Worm (Caenorhabditis elegans) whole organism, early embryonic: ENCODE data around the gene ZK1240.6.

Experiments
- B0310.2 ChIP-seq: sonication (generic microtip); optimal IDR thresholded peaks from 2 replicates; lab custom pipeline; 2016; ENCODE audit warnings: mild to moderate bottlenecking, missing genetic modification characterization, missing compliant biosample characterization
- F13C5.2 ChIP-seq: sonication (generic microtip); optimal IDR thresholded peaks from 2 replicates; lab custom pipeline; 2017; ENCODE audit warnings: mild to moderate bottlenecking, missing genetic modification characterization, inconsistent platforms, missing compliant biosample characterization
- aly-1 ChIP-seq: sonication (generic microtip); optimal IDR thresholded peaks from 2 replicates; lab custom pipeline; 2016; ENCODE audit warnings: missing genetic modification characterization, missing compliant biosample characterization
- ama-1 ChIP-seq: fragments of 150-350 bp; optimal IDR thresholded peaks from 2 replicates; lab custom pipeline; 2014
- ceh-13 ChIP-seq: fragments of 200-800 bp; sonication (Bioruptor generic); optimal IDR thresholded peaks from 2 replicates; lab custom pipeline; 2018; ENCODE audit warnings: mild to moderate bottlenecking, missing genetic modification characterization, missing compliant biosample characterization
- ceh-36 ChIP-seq: sonication (generic microtip); optimal IDR thresholded peaks from 2 replicates; lab custom pipeline; 2016; ENCODE audit warnings: missing genetic modification characterization, inconsistent platforms, missing compliant biosample characterization
- ets-7 ChIP-seq: sonication (generic microtip); optimal IDR thresholded peaks from 2 replicates; lab custom pipeline; 2016; ENCODE audit warnings: missing genotype, missing genetic modification characterization, missing compliant biosample characterization
- flt-1 ChIP-seq: fragments of 200-800 bp; sonication (Bioruptor generic); IDR thresholded peaks from 2 replicates; pipeline ENCODE4 v1.3.6; 2022; ENCODE audit warnings: missing genetic modification characterization, missing compliant biosample characterization
- hmbx-1 ChIP-seq: sonication (generic microtip); optimal IDR thresholded peaks from 2 replicates; lab custom pipeline; 2016; ENCODE audit warnings: mild to moderate bottlenecking, missing genetic modification characterization, missing compliant biosample characterization
- hmg-4 ChIP-seq: fragments of 200-800 bp; sonication (Bioruptor generic); optimal IDR thresholded peaks from 2 replicates; lab custom pipeline; 2018; ENCODE audit warnings: mild to moderate bottlenecking, missing genetic modification characterization, missing compliant biosample characterization
- hnd-1 ChIP-seq: sonication (generic microtip); optimal IDR thresholded peaks from 2 replicates; lab custom pipeline; 2016; ENCODE audit warnings: missing genetic modification characterization, missing compliant biosample characterization
- pes-1 ChIP-seq: fragments of 200-800 bp; sonication (Bioruptor generic); IDR thresholded peaks from 2 replicates; pipeline ENCODE4 v1.3.6; 2022; ENCODE audit warnings: missing genetic modification reagents, missing genetic modification characterization, missing compliant biosample characterization
- scrt-1 ChIP-seq: fragments of 200-800 bp; sonication (Bioruptor generic); IDR thresholded peaks from 2 replicates; pipeline ENCODE4 v1.3.6; 2022; ENCODE audit warnings: missing genetic modification characterization, missing compliant biosample characterization
- sea-1 ChIP-seq: fragments of 200-800 bp; sonication (Bioruptor generic); conservative IDR thresholded peaks from 2 replicates; pipeline ENCODE4 v1.3.6; 2022; ENCODE audit warnings: missing genetic modification characterization, missing compliant biosample characterization
- tbx-11 ChIP-seq: fragments of 200-800 bp; sonication (Bioruptor generic); IDR thresholded peaks from 2 replicates; pipeline ENCODE4 v1.3.6; 2022; ENCODE audit warnings: missing genetic modification characterization, missing compliant biosample characterization
- tbx-37 ChIP-seq: fragments of 200-800 bp; sonication (Bioruptor generic); conservative IDR thresholded peaks from 2 replicates; pipeline ENCODE4 v1.3.6; 2022; ENCODE audit warnings: missing genetic modification reagents, missing genetic modification characterization, missing compliant biosample characterization
- tra-4 ChIP-seq: sonication (generic microtip); optimal IDR thresholded peaks from 2 replicates; lab custom pipeline; 2017; ENCODE audit warnings: missing genetic modification characterization, missing compliant biosample characterization

ZK1240.6 gene

ce11 chrII:2306741-2307140 lies 16.0 kb downstream of the ZK1240.6 start, which contains the start of gene B0281.3:
Gene B0281.3, plus strand, starts transcription at chrII:2307041.
- TF ChIP-seq ceh-36 (no peak), B0310.2 (no peak), flt-1 (GFP tag; lab: Robert Waterston, UW) (no peak), ceh-13 (no peak), hmbx-1 (tag; lab: Kevin White, UChicago) (no peak), F13C5.2 (tag; lab: Kevin White, UChicago) (no peak)

ce11 chrII:2305507-2305906 lies 17.2 kb downstream of the ZK1240.6 start:
- TF ChIP-seq ceh-36 (no peak), aly-1 (tag; lab: Kevin White, UChicago) (no peak), hnd-1 (tag; lab: Kevin White, UChicago) (no peak), ets-7 (no peak)

DNA sequence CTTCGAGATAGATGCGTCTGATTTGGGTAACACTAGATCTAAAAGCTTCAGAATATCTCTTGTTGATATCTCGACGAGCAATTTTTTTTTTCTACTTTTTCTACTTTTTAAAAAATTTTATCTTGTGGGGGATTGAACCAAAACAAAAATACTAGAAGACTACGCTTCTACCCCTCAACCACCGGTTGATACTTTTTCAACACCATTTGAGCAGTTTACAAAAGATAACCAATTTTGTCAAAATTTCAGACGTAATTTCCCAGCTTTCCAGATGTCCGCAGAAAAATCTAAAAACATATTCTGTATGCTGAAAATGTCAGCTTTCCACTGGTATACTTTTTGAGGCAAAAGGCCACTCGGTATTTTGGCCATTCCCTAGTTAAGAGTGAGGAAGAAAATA lies 18.1 kb downstream of the ZK1240.6 start:
- no peak for TF ChIP-seq B0310.2
- no peak for TF ChIP-seq aly-1 (tag; lab: Kevin White, UChicago)
- TF ChIP-seq ets-7, result no peak

- TF ChIP-seq ceh-13, result no peak
These were observed 20.4 kb downstream of the ZK1240.6 start, which contains the start of gene B0281.6 for ce11 chrII:2302330-2302729. Gene B0281.6, minus strand, starts transcription at chrII:2302430.

- TF ChIP-seq ets-7 (no peak), tbx-11 (GFP tag; lab: Robert Waterston, UW) (no peak), ama-1 (lab: Kevin White, UChicago) (no peak), tbx-37 (no peak), sea-1 (no peak), flt-1 (GFP tag; lab: Robert Waterston, UW) (no peak), aly-1 (tag; lab: Kevin White, UChicago) (no peak), hmbx-1 (tag; lab: Kevin White, UChicago) (no peak), pes-1 (GFP tag; lab: Robert Waterston, UW) (no peak), B0310.2 (no peak)
These were observed 21.8 kb downstream of the ZK1240.6 start, which contains the start of gene B0281.5 for ce11 chrII:2300861-2301260. Gene B0281.5, minus strand, starts transcription at chrII:2300961.

DNA sequence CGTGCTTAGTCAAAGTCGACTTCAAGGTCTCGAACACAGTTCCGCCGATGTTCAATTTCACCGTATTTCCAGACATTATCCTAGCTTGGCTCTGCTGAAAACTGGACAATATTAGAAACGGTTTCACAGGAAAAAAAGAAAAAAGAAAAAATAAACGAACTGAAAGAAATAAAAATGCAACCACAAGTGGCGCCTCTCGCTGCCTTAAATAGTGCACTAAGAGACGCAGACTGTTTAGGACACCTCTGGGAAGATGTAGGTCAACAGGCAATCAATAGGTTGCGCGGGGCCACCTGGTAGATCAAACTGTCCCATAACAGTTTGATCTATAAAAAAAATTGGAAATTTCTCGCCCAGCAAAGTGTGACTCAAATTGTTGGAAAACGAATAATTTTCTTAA lies 24.0 kb downstream of the ZK1240.6 start, which contains the start of gene B0281.4:
Gene B0281.4, minus strand, starts transcription at position 101 of the 400 bp plus-strand sequence.
- no peak for TF ChIP-seq ama-1 (lab: Kevin White, UChicago)
- TF ChIP-seq scrt-1, result no peak
- no peak for TF ChIP-seq hmbx-1 (tag; lab: Kevin White, UChicago)
- TF ChIP-seq B0310.2, result no peak
- TF ChIP-seq ceh-13, result no peak
- TF ChIP-seq tbx-11 (GFP tag; lab: Robert Waterston, UW), result no peak
- no peak for TF ChIP-seq ceh-36
- TF ChIP-seq tra-4 (tag; lab: Kevin White, UChicago), result no peak

DNA sequence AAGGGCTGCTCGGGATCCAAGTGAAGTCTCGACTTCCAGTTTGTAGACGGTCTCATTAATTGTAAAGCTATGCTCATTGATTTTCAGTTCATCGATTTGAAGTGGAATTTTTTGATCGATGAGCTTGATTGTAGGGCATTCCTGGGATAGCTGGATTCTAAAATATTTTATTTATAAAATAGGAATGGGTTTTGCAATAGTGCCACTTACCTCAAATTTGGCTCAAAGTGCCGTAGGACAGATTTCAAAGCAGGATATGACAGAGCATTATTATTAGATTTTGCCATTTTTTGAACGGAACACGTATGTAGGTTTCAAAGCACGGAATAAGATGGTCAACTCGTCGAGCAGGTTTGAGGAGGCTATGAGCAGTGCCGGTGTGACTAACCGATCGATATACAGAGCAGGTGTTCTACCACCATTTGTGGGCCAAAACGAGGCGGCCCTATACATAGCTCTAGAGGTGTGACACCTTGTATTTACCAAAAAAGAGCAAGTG lies 26.8 kb downstream of the ZK1240.6 start, which contains the start of gene fbxc-25:
Gene fbxc-25, minus strand, starts transcription at position 449 of the 499 bp plus-strand sequence.
- no peak for TF ChIP-seq hmg-4 (GFP tag; lab: Kevin White, UChicago)
- no peak for TF ChIP-seq B0310.2
- no peak for TF ChIP-seq hmbx-1 (tag; lab: Kevin White, UChicago)
- no peak for TF ChIP-seq tbx-37
- TF ChIP-seq ceh-13, result no peak
- no peak for TF ChIP-seq ama-1 (lab: Kevin White, UChicago)
- no peak for TF ChIP-seq tbx-11 (GFP tag; lab: Robert Waterston, UW)
- no peak for TF ChIP-seq F13C5.2 (tag; lab: Kevin White, UChicago)
- TF ChIP-seq tra-4 (tag; lab: Kevin White, UChicago), result no peak
- no peak for TF ChIP-seq pes-1 (GFP tag; lab: Robert Waterston, UW)

DNA sequence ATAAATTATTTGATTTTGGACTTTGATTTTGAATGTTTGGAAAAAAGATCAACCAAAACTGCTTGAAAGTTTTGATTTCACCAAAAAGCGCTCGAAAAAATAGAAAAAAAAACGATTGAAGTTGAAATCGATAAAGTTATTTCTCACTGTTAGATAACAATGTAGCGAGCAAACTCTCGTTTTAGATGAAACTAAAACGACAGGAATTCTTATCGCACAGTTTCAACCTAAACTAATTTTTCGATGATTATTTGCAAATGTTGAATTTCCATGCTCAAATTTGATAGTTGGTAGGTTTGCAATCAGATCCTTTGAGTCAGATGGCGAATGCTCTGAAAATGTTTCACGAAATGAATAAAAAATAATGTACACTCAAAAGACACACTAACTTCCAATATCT lies 30.2 kb downstream of the ZK1240.6 start:
- no peak for TF ChIP-seq ama-1 (lab: Kevin White, UChicago)
- no peak for TF ChIP-seq hmbx-1 (tag; lab: Kevin White, UChicago)
- TF ChIP-seq aly-1 (tag; lab: Kevin White, UChicago), result no peak

DNA sequence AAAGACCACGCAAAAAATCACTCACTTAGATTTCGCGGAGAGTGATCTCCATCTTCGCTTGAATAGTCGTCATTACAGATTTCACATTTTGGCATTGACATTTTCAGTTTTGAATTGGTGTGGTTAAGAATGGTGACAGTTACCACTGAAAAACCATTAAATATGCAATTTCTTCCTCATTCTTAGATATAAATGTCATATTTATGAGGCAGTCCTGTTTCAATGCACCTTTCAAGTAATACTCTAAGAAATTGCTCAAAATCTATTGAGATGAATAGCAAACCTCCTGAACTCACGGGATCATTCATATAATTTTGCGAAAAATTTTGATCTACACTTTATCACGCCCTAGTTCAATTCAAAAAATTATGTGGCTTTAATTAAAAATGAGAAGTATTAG lies 30.7 kb downstream of the ZK1240.6 start, which contains the start of gene K09F6.7:
Gene K09F6.7, minus strand, starts transcription at position 101 of the 400 bp plus-strand sequence.
- TF ChIP-seq hmbx-1 (tag; lab: Kevin White, UChicago) (no peak), aly-1 (tag; lab: Kevin White, UChicago) (no peak), sea-1 (no peak), hmg-4 (GFP tag; lab: Kevin White, UChicago) (no peak), B0310.2 (no peak), pes-1 (GFP tag; lab: Robert Waterston, UW) (no peak), hnd-1 (tag; lab: Kevin White, UChicago) (no peak), tra-4 (tag; lab: Kevin White, UChicago) (no peak), ceh-36 (no peak)

DNA sequence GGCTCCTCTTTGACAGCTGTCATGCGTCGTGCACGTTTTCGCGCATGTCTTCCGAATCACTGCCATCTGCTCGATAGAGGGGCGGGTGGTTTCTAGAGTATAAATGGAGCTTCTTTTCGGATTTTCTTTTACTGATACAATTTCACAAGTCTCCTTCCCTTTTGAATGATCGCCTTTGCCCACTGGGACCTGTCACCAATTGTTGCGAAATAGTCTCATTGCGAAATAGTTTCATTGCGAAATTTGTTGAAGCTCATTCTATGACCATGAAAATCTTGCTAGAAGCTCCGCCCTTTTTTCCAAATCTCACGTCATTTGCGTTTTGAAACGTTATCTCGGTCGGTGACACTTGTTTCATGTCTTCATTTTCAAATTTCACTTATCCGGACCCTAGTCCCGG lies 33.3 kb downstream of the ZK1240.6 start:
- TF ChIP-seq hmbx-1 (tag; lab: Kevin White, UChicago), result no peak
- TF ChIP-seq F13C5.2 (tag; lab: Kevin White, UChicago), result no peak
